Fruit fly (Drosophila melanogaster): ENCODE results near the gene Mlc1.

Gene Mlc1

dm6 chr3R:27636010-27636584 is 23.9 kb downstream of the Mlc1 start, which contains the start of the genes CG5611 and Mtl:
Gene CG5611 (minus strand): TSS chr3R:27636060.
Gene Mtl (plus strand): TSS chr3R:27636412.
- peak; percentile 100 for TF ChIP-seq CG7101 (tag; optimal IDR thresholded peaks at IDR 0.05)
- TF ChIP-seq Mnt (GFP tag; optimal IDR thresholded peaks at IDR 0.05): peak; percentile 97
- peak; percentile 99 for TF ChIP-seq CG11617 (GFP tag; optimal IDR thresholded peaks at IDR 0.05)
- TF ChIP-seq kay (GFP tag; ENCODE audit: borderline replicate concordance): peak; percentile 98
- peak; percentile 100 for TF ChIP-seq Crg-1 (GFP tag; optimal IDR thresholded peaks at IDR 0.05)
- TF ChIP-seq toe (GFP tag; optimal IDR thresholded peaks at IDR 0.05): peak; percentile 100
- peak; percentile 100 for TF ChIP-seq CG1620 (GFP tag; optimal IDR thresholded peaks at IDR 0.05)
- peak; percentile 100 for TF ChIP-seq CG7045 (GFP tag; optimal IDR thresholded peaks at IDR 0.05)
- peak; percentile 99 for TF ChIP-seq CG14711 (tag; optimal IDR thresholded peaks at IDR 0.05)
- TF ChIP-seq cic (GFP tag; optimal IDR thresholded peaks at IDR 0.05): peak; percentile 95
- TF ChIP-seq CG33017 (tag; optimal IDR thresholded peaks at IDR 0.05): peak; percentile 100
- peak; percentile 99 for TF ChIP-seq Clk (GFP tag; optimal IDR thresholded peaks at IDR 0.05)
- TF ChIP-seq Hr96 (GFP tag; optimal IDR thresholded peaks at IDR 0.05): peak; percentile 96
- TF ChIP-seq CG12768 (GFP tag; optimal IDR thresholded peaks at IDR 0.05): peak; percentile 100
- peak; percentile 96 for TF ChIP-seq tj (GFP tag; optimal IDR thresholded peaks at IDR 0.05)
- peak; percentile 100 for TF ChIP-seq ovo (GFP tag; optimal IDR thresholded peaks at IDR 0.05)
- TF ChIP-seq pad (GFP tag; optimal IDR thresholded peaks at IDR 0.05): peak; percentile 96
- TF ChIP-seq CG5204 (GFP tag; optimal IDR thresholded peaks at IDR 0.05): peak; percentile 99
- TF ChIP-seq bab1 (GFP tag; optimal IDR thresholded peaks at IDR 0.05): peak; percentile 100
- no peak for TF ChIP-seq cnc (optimal IDR thresholded peaks at IDR 0.05)

- TF ChIP-seq Crg-1 (GFP tag; optimal IDR thresholded peaks at IDR 0.05) (no peak), CG5204 (GFP tag; optimal IDR thresholded peaks at IDR 0.05) (no peak), kay (GFP tag; ENCODE audit: borderline replicate concordance) (peak; percentile 25)
Measured at dm6 chr3R:27625911-27626310, 34.1 kb downstream of the Mlc1 start, which contains the start of gene CG5612. Gene CG5612 (minus strand): TSS chr3R:27626011.

dm6 chr3R:27622993-27623392 is 37.0 kb downstream of the Mlc1 start:
- TF ChIP-seq tj (GFP tag; optimal IDR thresholded peaks at IDR 0.05) (no peak), Crg-1 (GFP tag; optimal IDR thresholded peaks at IDR 0.05) (no peak), CG12768 (GFP tag; optimal IDR thresholded peaks at IDR 0.05) (no peak), bab1 (GFP tag; optimal IDR thresholded peaks at IDR 0.05) (no peak), kay (GFP tag; ENCODE audit: borderline replicate concordance) (no peak), cic (GFP tag; optimal IDR thresholded peaks at IDR 0.05) (no peak), cnc (optimal IDR thresholded peaks at IDR 0.05) (no peak), CG7101 (tag; optimal IDR thresholded peaks at IDR 0.05) (no peak), pad (GFP tag; optimal IDR thresholded peaks at IDR 0.05) (no peak), CG7045 (GFP tag; optimal IDR thresholded peaks at IDR 0.05) (no peak), CG1620 (GFP tag; optimal IDR thresholded peaks at IDR 0.05) (no peak), CG5204 (GFP tag; optimal IDR thresholded peaks at IDR 0.05) (no peak), CG33017 (tag; optimal IDR thresholded peaks at IDR 0.05) (no peak), Hr96 (GFP tag; optimal IDR thresholded peaks at IDR 0.05) (no peak), Mnt (GFP tag; optimal IDR thresholded peaks at IDR 0.05) (no peak)

dm6 chr3R:27621861-27622260 is 38.1 kb downstream of the Mlc1 start:
- TF ChIP-seq bab1 (GFP tag; optimal IDR thresholded peaks at IDR 0.05): no peak
- TF ChIP-seq cnc (optimal IDR thresholded peaks at IDR 0.05): no peak
- TF ChIP-seq tj (GFP tag; optimal IDR thresholded peaks at IDR 0.05): no peak
- no peak for TF ChIP-seq ovo (GFP tag; optimal IDR thresholded peaks at IDR 0.05)
- TF ChIP-seq pad (GFP tag; optimal IDR thresholded peaks at IDR 0.05): no peak
- no peak for TF ChIP-seq CG7101 (tag; optimal IDR thresholded peaks at IDR 0.05)
- TF ChIP-seq Crg-1 (GFP tag; optimal IDR thresholded peaks at IDR 0.05): no peak
- TF ChIP-seq CG14711 (tag; optimal IDR thresholded peaks at IDR 0.05): no peak
- no peak for TF ChIP-seq CG12768 (GFP tag; optimal IDR thresholded peaks at IDR 0.05)
- no peak for TF ChIP-seq CG33017 (tag; optimal IDR thresholded peaks at IDR 0.05)
- TF ChIP-seq CG7045 (GFP tag; optimal IDR thresholded peaks at IDR 0.05): no peak
- no peak for TF ChIP-seq kay (GFP tag; ENCODE audit: borderline replicate concordance)
- no peak for TF ChIP-seq Clk (GFP tag; optimal IDR thresholded peaks at IDR 0.05)
- no peak for TF ChIP-seq CG1620 (GFP tag; optimal IDR thresholded peaks at IDR 0.05)
- TF ChIP-seq toe (GFP tag; optimal IDR thresholded peaks at IDR 0.05): no peak
- TF ChIP-seq Hr96 (GFP tag; optimal IDR thresholded peaks at IDR 0.05): no peak
- TF ChIP-seq CG5204 (GFP tag; optimal IDR thresholded peaks at IDR 0.05): no peak
- TF ChIP-seq Mnt (GFP tag; optimal IDR thresholded peaks at IDR 0.05): no peak
- TF ChIP-seq cic (GFP tag; optimal IDR thresholded peaks at IDR 0.05): no peak
- no peak for TF ChIP-seq CG11617 (GFP tag; optimal IDR thresholded peaks at IDR 0.05)

- TF ChIP-seq CG1620 (GFP tag; optimal IDR thresholded peaks at IDR 0.05): no peak
- TF ChIP-seq CG14711 (tag; optimal IDR thresholded peaks at IDR 0.05): no peak
- TF ChIP-seq CG33017 (tag; optimal IDR thresholded peaks at IDR 0.05): no peak
- TF ChIP-seq cnc (optimal IDR thresholded peaks at IDR 0.05): no peak
- no peak for TF ChIP-seq cic (GFP tag; optimal IDR thresholded peaks at IDR 0.05)
- TF ChIP-seq kay (GFP tag; ENCODE audit: borderline replicate concordance): no peak
- TF ChIP-seq bab1 (GFP tag; optimal IDR thresholded peaks at IDR 0.05): no peak
- TF ChIP-seq CG5204 (GFP tag; optimal IDR thresholded peaks at IDR 0.05): no peak
- TF ChIP-seq CG12768 (GFP tag; optimal IDR thresholded peaks at IDR 0.05): no peak
- TF ChIP-seq Clk (GFP tag; optimal IDR thresholded peaks at IDR 0.05): no peak
- TF ChIP-seq ovo (GFP tag; optimal IDR thresholded peaks at IDR 0.05): no peak
- no peak for TF ChIP-seq Crg-1 (GFP tag; optimal IDR thresholded peaks at IDR 0.05)
- no peak for TF ChIP-seq CG7045 (GFP tag; optimal IDR thresholded peaks at IDR 0.05)
- no peak for TF ChIP-seq tj (GFP tag; optimal IDR thresholded peaks at IDR 0.05)
- no peak for TF ChIP-seq CG7101 (tag; optimal IDR thresholded peaks at IDR 0.05)
Measured at dm6 chr3R:27616493-27616892, 43.5 kb downstream of the Mlc1 start.

dm6 chr3R:27613814-27614213 is 46.2 kb downstream of the Mlc1 start:
- TF ChIP-seq cnc (optimal IDR thresholded peaks at IDR 0.05): no peak
- no peak for TF ChIP-seq kay (GFP tag; ENCODE audit: borderline replicate concordance)
- no peak for TF ChIP-seq Mnt (GFP tag; optimal IDR thresholded peaks at IDR 0.05)
- no peak for TF ChIP-seq ovo (GFP tag; optimal IDR thresholded peaks at IDR 0.05)
- no peak for TF ChIP-seq CG7101 (tag; optimal IDR thresholded peaks at IDR 0.05)
- TF ChIP-seq bab1 (GFP tag; optimal IDR thresholded peaks at IDR 0.05): no peak
- no peak for TF ChIP-seq CG12768 (GFP tag; optimal IDR thresholded peaks at IDR 0.05)
- TF ChIP-seq Clk (GFP tag; optimal IDR thresholded peaks at IDR 0.05): no peak
- TF ChIP-seq Crg-1 (GFP tag; optimal IDR thresholded peaks at IDR 0.05): no peak
- TF ChIP-seq tj (GFP tag; optimal IDR thresholded peaks at IDR 0.05): no peak
- TF ChIP-seq cic (GFP tag; optimal IDR thresholded peaks at IDR 0.05): no peak
- no peak for TF ChIP-seq CG7045 (GFP tag; optimal IDR thresholded peaks at IDR 0.05)
- no peak for TF ChIP-seq Hr96 (GFP tag; optimal IDR thresholded peaks at IDR 0.05)
- no peak for TF ChIP-seq CG1620 (GFP tag; optimal IDR thresholded peaks at IDR 0.05)
- no peak for TF ChIP-seq CG11617 (GFP tag; optimal IDR thresholded peaks at IDR 0.05)
